Fruit fly (Drosophila melanogaster) whole organism, adult: Measurements from ENCODE around the gene eRF1.
A peak's percentile ranks its signal among the peaks of the same experiment; 100 is the strongest.

Source experiments
- CG11617 ChIP-seq: fragments of 200-800 bp; sonication (Bioruptor generic); optimal IDR thresholded peaks from 2 replicates; lab custom pipeline; 2017; ENCODE audit warnings: mild to moderate bottlenecking, missing biosample characterization, missing genetic modification reagents, missing genetic modification characterization
- CG12768 ChIP-seq: fragments of 200-800 bp; sonication (Bioruptor generic); optimal IDR thresholded peaks from 2 replicates; lab custom pipeline; 2017; ENCODE audit warnings: missing biosample characterization, missing genetic modification characterization, mild to moderate bottlenecking, moderate library complexity, missing genetic modification reagents
- CG14711 ChIP-seq: fragments of 200-800 bp; sonication (Bioruptor generic); optimal IDR thresholded peaks from 2 replicates; lab custom pipeline; 2018; ENCODE audit warnings: missing biosample characterization, mild to moderate bottlenecking, missing genetic modification characterization, moderate library complexity
- CG1620 ChIP-seq: fragments of 200-800 bp; sonication (Bioruptor generic); optimal IDR thresholded peaks from 2 replicates; lab custom pipeline; 2016; ENCODE audit warnings: missing biosample characterization, missing genetic modification characterization
- CG33017 ChIP-seq: fragments of 200-800 bp; sonication (Bioruptor generic); optimal IDR thresholded peaks from 2 replicates; lab custom pipeline; 2018; ENCODE audit warnings: missing biosample characterization, mild to moderate bottlenecking, missing genetic modification characterization, moderate library complexity
- CG5204 ChIP-seq: fragments of 200-800 bp; sonication (Bioruptor generic); optimal IDR thresholded peaks from 2 replicates; lab custom pipeline; 2016; ENCODE audit warnings: missing biosample characterization, missing genetic modification characterization
- CG7045 ChIP-seq: fragments of 200-800 bp; sonication (Bioruptor generic); optimal IDR thresholded peaks from 2 replicates; lab custom pipeline; 2017; ENCODE audit warnings: missing biosample characterization, mild to moderate bottlenecking, missing genetic modification characterization
- CG7101 ChIP-seq: fragments of 200-800 bp; sonication (Bioruptor generic); optimal IDR thresholded peaks from 2 replicates; lab custom pipeline; 2018; ENCODE audit warnings: missing biosample characterization, mild to moderate bottlenecking, missing genetic modification characterization, moderate library complexity
- Clk ChIP-seq: fragments of 200-800 bp; sonication (Bioruptor generic); optimal IDR thresholded peaks from 2 replicates; lab custom pipeline; 2017; ENCODE audit warnings: missing biosample characterization, missing genetic modification characterization
- Crg-1 ChIP-seq: fragments of 200-800 bp; sonication (Bioruptor generic); optimal IDR thresholded peaks from 2 replicates; lab custom pipeline; 2016; ENCODE audit warnings: missing biosample characterization, missing genetic modification characterization
- Hr96 ChIP-seq: fragments of 200-800 bp; sonication (Bioruptor generic); optimal IDR thresholded peaks from 2 replicates; lab custom pipeline; 2016; ENCODE audit warnings: missing biosample characterization, missing genetic modification characterization
- Mnt ChIP-seq: fragments of 200-800 bp; sonication (Bioruptor generic); optimal IDR thresholded peaks from 2 replicates; lab custom pipeline; 2016; ENCODE audit warnings: missing biosample characterization, mild to moderate bottlenecking, missing genetic modification characterization
- bab1 ChIP-seq: fragments of 200-800 bp; sonication (Bioruptor generic); optimal IDR thresholded peaks from 3 replicates; lab custom pipeline; 2019; ENCODE audit warnings: missing biosample characterization, mild to moderate bottlenecking, missing genetic modification characterization, moderate library complexity
- cic ChIP-seq: fragments of 200-800 bp; sonication (Bioruptor generic); optimal IDR thresholded peaks from 2 replicates; lab custom pipeline; 2017; ENCODE audit warnings: missing biosample characterization, mild to moderate bottlenecking, missing genetic modification characterization, moderate library complexity
- cnc ChIP-seq, 2 experiments: fragments of >200 bp; optimal IDR thresholded peaks; 2 replicates each; lab custom pipeline; 2017
- kay ChIP-seq: fragments of 200-800 bp; sonication (Bioruptor generic); peaks from one replicate; lab custom pipeline; 2016; ENCODE audit warnings: missing biosample characterization, missing genetic modification characterization, borderline replicate concordance
- ovo ChIP-seq: fragments of 200-800 bp; sonication (Bioruptor generic); optimal IDR thresholded peaks from 2 replicates; lab custom pipeline; 2016; ENCODE audit warnings: missing biosample characterization, missing genetic modification characterization
- pad ChIP-seq: fragments of 200-800 bp; sonication (Bioruptor generic); optimal IDR thresholded peaks from 3 replicates; lab custom pipeline; 2017; ENCODE audit warnings: missing biosample characterization, missing genetic modification characterization, mild to moderate bottlenecking, moderate library complexity, missing genetic modification reagents
- tj ChIP-seq: fragments of 200-800 bp; sonication (Bioruptor generic); optimal IDR thresholded peaks from 3 replicates; lab custom pipeline; 2017; ENCODE audit warnings: missing biosample characterization, mild to moderate bottlenecking, missing genetic modification characterization, moderate library complexity
- toe ChIP-seq: fragments of 200-800 bp; sonication (Bioruptor generic); optimal IDR thresholded peaks from 2 replicates; lab custom pipeline; 2016; ENCODE audit warnings: missing biosample characterization, missing genetic modification characterization

Gene eRF1

dm6 chr3L:20400515-20400914 lies 52.4 kb downstream of the eRF1 start:
- TF ChIP-seq toe, result no peak
- no peak for TF ChIP-seq CG7101 (tag; lab: Kevin White, UChicago)
- no peak for TF ChIP-seq CG5204 (GFP tag; lab: Kevin White, UChicago)
- no peak for TF ChIP-seq Mnt (GFP tag; lab: Kevin White, UChicago)
- TF ChIP-seq CG12768 (GFP tag; lab: Kevin White, UChicago), result no peak
- no peak for TF ChIP-seq tj

dm6 chr3L:20401026-20401912 lies 53.1 kb downstream of the eRF1 start, which contains the start of gene trbl:
trbl (minus strand) TSS chr3L:20401609.
- TF ChIP-seq CG33017 (tag; lab: Kevin White, UChicago), result peak; percentile 64
- TF ChIP-seq CG7101 (tag; lab: Kevin White, UChicago), result peak; percentile 59
- TF ChIP-seq CG11617 (GFP tag; lab: Kevin White, UChicago), result peak; percentile 64
- TF ChIP-seq ovo (GFP tag; lab: Kevin White, UChicago), result peak; percentile 62
- peak; percentile 54 for TF ChIP-seq CG7045
- peak; percentile 41 for TF ChIP-seq tj
- no peak for TF ChIP-seq CG5204 (GFP tag; lab: Kevin White, UChicago)
- TF ChIP-seq cic, result peak; percentile 73
- TF ChIP-seq CG12768 (GFP tag; lab: Kevin White, UChicago), result peak; percentile 50
- peak; percentile 94 for TF ChIP-seq Mnt (GFP tag; lab: Kevin White, UChicago)
- no peak for TF ChIP-seq cnc (optimal IDR thresholded peaks at IDR 0.05; lab: Kevin White, UChicago)
- TF ChIP-seq kay (GFP tag; lab: Kevin White, UChicago), result no peak
- TF ChIP-seq Crg-1 (GFP tag; lab: Kevin White, UChicago), result peak; percentile 14
- TF ChIP-seq pad (GFP tag; lab: Kevin White, UChicago), result peak; percentile 24
- TF ChIP-seq CG1620 (GFP tag; lab: Kevin White, UChicago), result no peak
- TF ChIP-seq Hr96 (GFP tag; lab: Kevin White, UChicago), result no peak
- TF ChIP-seq bab1 (GFP tag; lab: Kevin White, UChicago), result peak; percentile 70
- peak; percentile 21 for TF ChIP-seq CG14711 (tag; lab: Kevin White, UChicago)
- TF ChIP-seq toe, result no peak
- no peak for TF ChIP-seq Clk (GFP tag; lab: Kevin White, UChicago)

dm6 chr3L:20402665-20403492 lies 54.7 kb downstream of the eRF1 start:
- TF ChIP-seq Hr96 (GFP tag; lab: Kevin White, UChicago), result no peak
- TF ChIP-seq cic, result no peak
- TF ChIP-seq Clk (GFP tag; lab: Kevin White, UChicago), result no peak
- no peak for TF ChIP-seq CG33017 (tag; lab: Kevin White, UChicago)
- no peak for TF ChIP-seq Crg-1 (GFP tag; lab: Kevin White, UChicago)
- no peak for TF ChIP-seq CG7101 (tag; lab: Kevin White, UChicago)
- no peak for TF ChIP-seq cnc (optimal IDR thresholded peaks at IDR 0.05; lab: Kevin White, UChicago)
- no peak for TF ChIP-seq CG7045
- no peak for TF ChIP-seq tj
- TF ChIP-seq bab1 (GFP tag; lab: Kevin White, UChicago), result no peak
- no peak for TF ChIP-seq toe
- TF ChIP-seq ovo (GFP tag; lab: Kevin White, UChicago), result no peak
- no peak for TF ChIP-seq pad (GFP tag; lab: Kevin White, UChicago)
- no peak for TF ChIP-seq CG1620 (GFP tag; lab: Kevin White, UChicago)
- TF ChIP-seq CG14711 (tag; lab: Kevin White, UChicago), result no peak
- TF ChIP-seq CG12768 (GFP tag; lab: Kevin White, UChicago), result no peak
- TF ChIP-seq Mnt (GFP tag; lab: Kevin White, UChicago), result no peak
